Worm (Caenorhabditis elegans): ENCODE data around the gene trp-2.

The trp-2 gene

ce11 chrIII:1009775-1010174, 18.1 kb downstream of the trp-2 start, which contains the start of gene clc-24:
Gene clc-24 (plus strand): TSS chrIII:1010037.
- TF ChIP-seq aly-1 (tag; optimal IDR thresholded peaks at IDR 0.05) (no peak), ama-1 (optimal IDR thresholded peaks at IDR 0.05) (no peak), tbx-11 (GFP tag; IDR thresholded peaks at IDR 0.05) (no peak), tbx-37 (GFP tag; conservative IDR thresholded peaks at IDR 0.05) (no peak), sea-1 (GFP tag; conservative IDR thresholded peaks at IDR 0.05) (no peak), tra-4 (tag; optimal IDR thresholded peaks at IDR 0.05) (no peak), hmbx-1 (tag; optimal IDR thresholded peaks at IDR 0.05) (no peak), flt-1 (GFP tag; IDR thresholded peaks at IDR 0.05) (no peak)

ce11 chrIII:1016080-1016479, 24.4 kb downstream of the trp-2 start, which contains the start of gene Y34F4.3:
Gene Y34F4.3 (minus strand): TSS chrIII:1016180.
- TF ChIP-seq ets-7 (tag; optimal IDR thresholded peaks at IDR 0.05) (no peak), F13C5.2 (tag; optimal IDR thresholded peaks at IDR 0.05) (no peak), hnd-1 (tag; optimal IDR thresholded peaks at IDR 0.05) (no peak), tbx-11 (GFP tag; IDR thresholded peaks at IDR 0.05) (no peak)

- TF ChIP-seq scrt-1 (GFP tag; IDR thresholded peaks at IDR 0.05) (no peak), ceh-13 (GFP tag; optimal IDR thresholded peaks at IDR 0.05) (no peak), ets-7 (tag; optimal IDR thresholded peaks at IDR 0.05) (no peak), ceh-36 (tag; optimal IDR thresholded peaks at IDR 0.05) (no peak), F13C5.2 (tag; optimal IDR thresholded peaks at IDR 0.05) (no peak), hnd-1 (tag; optimal IDR thresholded peaks at IDR 0.05) (no peak), B0310.2 (tag; optimal IDR thresholded peaks at IDR 0.05) (no peak), ama-1 (optimal IDR thresholded peaks at IDR 0.05) (no peak), flt-1 (GFP tag; IDR thresholded peaks at IDR 0.05) (no peak), hmg-4 (GFP tag; optimal IDR thresholded peaks at IDR 0.05) (no peak), tbx-11 (GFP tag; IDR thresholded peaks at IDR 0.05) (no peak), sea-1 (GFP tag; conservative IDR thresholded peaks at IDR 0.05) (no peak), aly-1 (tag; optimal IDR thresholded peaks at IDR 0.05) (no peak), tra-4 (tag; optimal IDR thresholded peaks at IDR 0.05) (no peak), pes-1 (GFP tag; IDR thresholded peaks at IDR 0.05) (no peak), hmbx-1 (tag; optimal IDR thresholded peaks at IDR 0.05) (no peak)
These were observed 29.1 kb downstream of the trp-2 start, which contains the start of gene clc-23 for ce11 chrIII:1020732-1021131. Gene clc-23 (plus strand): TSS chrIII:1020954.

ce11 chrIII:1026261-1026660, 34.6 kb downstream of the trp-2 start, which contains the start of gene clc-25:
Gene clc-25 (minus strand): TSS chrIII:1026361.
- TF ChIP-seq aly-1 (tag; optimal IDR thresholded peaks at IDR 0.05), result no peak
- no peak for TF ChIP-seq scrt-1 (GFP tag; IDR thresholded peaks at IDR 0.05)
- no peak for TF ChIP-seq hmbx-1 (tag; optimal IDR thresholded peaks at IDR 0.05)
- no peak for TF ChIP-seq ceh-36 (tag; optimal IDR thresholded peaks at IDR 0.05)
- no peak for TF ChIP-seq pes-1 (GFP tag; IDR thresholded peaks at IDR 0.05)
- TF ChIP-seq tra-4 (tag; optimal IDR thresholded peaks at IDR 0.05), result no peak
- no peak for TF ChIP-seq tbx-37 (GFP tag; conservative IDR thresholded peaks at IDR 0.05)
- no peak for TF ChIP-seq sea-1 (GFP tag; conservative IDR thresholded peaks at IDR 0.05)
- TF ChIP-seq ceh-13 (GFP tag; optimal IDR thresholded peaks at IDR 0.05), result no peak
- no peak for TF ChIP-seq tbx-11 (GFP tag; IDR thresholded peaks at IDR 0.05)
- no peak for TF ChIP-seq ama-1 (optimal IDR thresholded peaks at IDR 0.05)

- TF ChIP-seq tbx-11 (GFP tag; IDR thresholded peaks at IDR 0.05), result no peak
- TF ChIP-seq hmg-4 (GFP tag; optimal IDR thresholded peaks at IDR 0.05), result no peak
These were observed 36.6 kb downstream of the trp-2 start for ce11 chrIII:1028233-1028632.

- TF ChIP-seq hnd-1 (tag; optimal IDR thresholded peaks at IDR 0.05) (no peak), flt-1 (GFP tag; IDR thresholded peaks at IDR 0.05) (no peak), hmg-4 (GFP tag; optimal IDR thresholded peaks at IDR 0.05) (no peak), tbx-37 (GFP tag; conservative IDR thresholded peaks at IDR 0.05) (no peak), ceh-13 (GFP tag; optimal IDR thresholded peaks at IDR 0.05) (no peak), B0310.2 (tag; optimal IDR thresholded peaks at IDR 0.05) (no peak), tbx-11 (GFP tag; IDR thresholded peaks at IDR 0.05) (no peak), ceh-36 (tag; optimal IDR thresholded peaks at IDR 0.05) (no peak)
These were observed 39.3 kb downstream of the trp-2 start, which contains the start of the genes clc-26 and E_BE45912.2 for ce11 chrIII:1030965-1031364. Gene clc-26 (minus strand): TSS chrIII:1031065. Gene E_BE45912.2 (minus strand): TSS chrIII:1031103.

- no peak for TF ChIP-seq scrt-1 (GFP tag; IDR thresholded peaks at IDR 0.05)
- no peak for TF ChIP-seq hmg-4 (GFP tag; optimal IDR thresholded peaks at IDR 0.05)
- no peak for TF ChIP-seq flt-1 (GFP tag; IDR thresholded peaks at IDR 0.05)
- no peak for TF ChIP-seq tbx-37 (GFP tag; conservative IDR thresholded peaks at IDR 0.05)
- TF ChIP-seq hmbx-1 (tag; optimal IDR thresholded peaks at IDR 0.05), result no peak
- TF ChIP-seq F13C5.2 (tag; optimal IDR thresholded peaks at IDR 0.05), result no peak
- TF ChIP-seq aly-1 (tag; optimal IDR thresholded peaks at IDR 0.05), result no peak
- TF ChIP-seq tbx-11 (GFP tag; IDR thresholded peaks at IDR 0.05), result no peak
- no peak for TF ChIP-seq ets-7 (tag; optimal IDR thresholded peaks at IDR 0.05)
These were observed 43.2 kb downstream of the trp-2 start for ce11 chrIII:1034853-1035252.

ce11 chrIII:1037173-1037572, 45.5 kb downstream of the trp-2 start, which contains the start of the genes chin-1 and BE0003N10.1:
Gene chin-1 (minus strand): TSS chrIII:1037212.
Gene BE0003N10.1 (plus strand): TSS chrIII:1037492.
- TF ChIP-seq F13C5.2 (tag; optimal IDR thresholded peaks at IDR 0.05) (peak; percentile 22), flt-1 (GFP tag; IDR thresholded peaks at IDR 0.05) (no peak)

- TF ChIP-seq flt-1 (GFP tag; IDR thresholded peaks at IDR 0.05) (no peak), F13C5.2 (tag; optimal IDR thresholded peaks at IDR 0.05) (no peak), tbx-11 (GFP tag; IDR thresholded peaks at IDR 0.05) (no peak), B0310.2 (tag; optimal IDR thresholded peaks at IDR 0.05) (no peak), hnd-1 (tag; optimal IDR thresholded peaks at IDR 0.05) (no peak), ama-1 (optimal IDR thresholded peaks at IDR 0.05) (no peak), hmg-4 (GFP tag; optimal IDR thresholded peaks at IDR 0.05) (no peak), tbx-37 (GFP tag; conservative IDR thresholded peaks at IDR 0.05) (no peak), scrt-1 (GFP tag; IDR thresholded peaks at IDR 0.05) (no peak), ets-7 (tag; optimal IDR thresholded peaks at IDR 0.05) (no peak), tra-4 (tag; optimal IDR thresholded peaks at IDR 0.05) (no peak), hmbx-1 (tag; optimal IDR thresholded peaks at IDR 0.05) (no peak), aly-1 (tag; optimal IDR thresholded peaks at IDR 0.05) (no peak), sea-1 (GFP tag; conservative IDR thresholded peaks at IDR 0.05) (no peak)
These were observed 48.4 kb downstream of the trp-2 start for ce11 chrIII:1040059-1040458.
